Fruit fly (Drosophila melanogaster): ENCODE results near the gene mys.
A peak's percentile ranks its signal among the peaks of the same experiment; 100 is the strongest.

The mys gene

DNA sequence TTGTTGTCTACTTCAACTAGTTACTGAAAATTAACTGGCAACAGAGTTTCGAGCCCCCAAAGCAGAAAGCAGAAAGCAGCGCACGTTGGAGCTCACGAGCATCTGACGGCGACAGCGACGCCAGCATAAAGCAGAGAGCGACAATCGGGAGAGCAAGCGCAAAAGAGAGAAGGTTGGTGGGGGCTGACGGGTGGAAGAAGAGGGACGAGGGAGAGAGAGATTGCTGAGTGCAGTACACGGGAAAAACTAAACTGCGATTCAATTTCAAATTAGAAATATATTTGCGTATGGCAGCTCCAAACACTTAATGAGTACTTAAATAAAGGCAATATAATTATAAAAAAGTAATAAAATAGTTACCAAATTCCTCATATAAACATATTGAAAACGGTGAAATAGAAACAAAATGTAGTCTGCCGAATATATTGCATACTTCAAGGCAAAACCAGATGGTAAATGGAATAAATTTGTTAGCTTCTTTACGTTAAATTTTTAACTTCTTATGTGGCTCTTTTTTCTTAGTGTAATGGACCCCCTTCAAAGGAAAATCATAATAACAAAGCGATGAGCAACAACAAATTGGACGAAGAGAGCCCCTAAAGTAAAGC lies 30.7 kb downstream of the mys start (continued):
- peak; percentile 93 for TF ChIP-seq odd (GFP tag; optimal IDR thresholded peaks at IDR 0.05)
- no peak for TF ChIP-seq CG14965 (GFP tag; optimal IDR thresholded peaks at IDR 0.05; ENCODE audit: borderline replicate concordance)
- TF ChIP-seq Antp (GFP tag; optimal IDR thresholded peaks at IDR 0.05): peak; percentile 70
- peak; percentile 86 for TF ChIP-seq CG11247 (GFP tag; IDR thresholded peaks at IDR 0.05)
- peak; percentile 91 for TF ChIP-seq CG13894 (tag; optimal IDR thresholded peaks at IDR 0.05)
- no peak for TF ChIP-seq knrl (GFP tag; IDR thresholded peaks at IDR 0.05; ENCODE audit: partially characterized antibody)
- TF ChIP-seq Hand (GFP tag; optimal IDR thresholded peaks at IDR 0.05): peak; percentile 95
- TF ChIP-seq br (optimal IDR thresholded peaks at IDR 0.05): no peak
- TF ChIP-seq ewg (GFP tag; optimal IDR thresholded peaks at IDR 0.05): peak; percentile 90
- TF ChIP-seq Deaf1 (tag; optimal IDR thresholded peaks at IDR 0.05): peak; percentile 81
- TF ChIP-seq Rx (GFP tag; IDR thresholded peaks at IDR 0.05): peak; percentile 84
- peak; percentile 66 for TF ChIP-seq pros (GFP tag; optimal IDR thresholded peaks at IDR 0.05)
- TF ChIP-seq scrt (GFP tag; optimal IDR thresholded peaks at IDR 0.05): peak; percentile 89
- 0 out of 2 replicates have a peak, but pooled peaks have one; percentile 17 for TF ChIP-seq Bgb (GFP tag; IDR thresholded peaks at IDR 0.05; ENCODE audit: partially characterized antibody)
- peak; percentile 93 for TF ChIP-seq E2f1 (GFP tag; IDR thresholded peaks at IDR 0.05)
- peak; percentile 85 for TF ChIP-seq Awh (GFP tag; IDR thresholded peaks at IDR 0.05)
- TF ChIP-seq CG1233 (GFP tag; optimal IDR thresholded peaks at IDR 0.05): peak; percentile 93
- no peak for TF ChIP-seq Sin3A (optimal IDR thresholded peaks at IDR 0.05)
- TF ChIP-seq Ets97D (GFP tag; optimal IDR thresholded peaks at IDR 0.05): peak; percentile 48
- no peak for TF ChIP-seq tll (GFP tag; optimal IDR thresholded peaks at IDR 0.05)
- peak; percentile 78 for TF ChIP-seq CG31388 (GFP tag; optimal IDR thresholded peaks at IDR 0.05)
- peak; percentile 96 for TF ChIP-seq PHDP (tag; optimal IDR thresholded peaks at IDR 0.05)
- TF ChIP-seq kay (GFP tag; optimal IDR thresholded peaks at IDR 0.05): peak; percentile 87
- peak; percentile 86 for TF ChIP-seq CG14667 (GFP tag; IDR thresholded peaks at IDR 0.05)
- peak; percentile 86 for TF ChIP-seq CG12155 (GFP tag; optimal IDR thresholded peaks at IDR 0.05)
- peak; percentile 91 for TF ChIP-seq Aef1 (GFP tag; IDR thresholded peaks at IDR 0.05)
- peak; percentile 92 for TF ChIP-seq CG7372 (GFP tag; IDR thresholded peaks at IDR 0.05)
- peak; percentile 92 for TF ChIP-seq CG9215 (GFP tag; IDR thresholded peaks at IDR 0.05)
- peak in 1 of 2 experiments; percentile 80 for TF ChIP-seq insv (GFP tag; optimal IDR thresholded peaks at IDR 0.05)
- TF ChIP-seq Adf1 (GFP tag; IDR thresholded peaks at IDR 0.05): peak; percentile 87
- TF ChIP-seq gem (tag; optimal IDR thresholded peaks at IDR 0.05): peak; percentile 98
- peak; percentile 93 for TF ChIP-seq CG6854 (GFP tag; optimal IDR thresholded peaks at IDR 0.05)
- TF ChIP-seq CG4404 (GFP tag; IDR thresholded peaks at IDR 0.05): peak; percentile 78; the same call in 1 of the 2 replicates
- no peak for TF ChIP-seq lov (optimal IDR thresholded peaks at IDR 0.05)
- TF ChIP-seq lov (GFP tag; IDR thresholded peaks at IDR 0.05): peak; percentile 75; the same call in 2 of the 3 replicates
- TF ChIP-seq jing (GFP tag; optimal IDR thresholded peaks at IDR 0.05): peak; percentile 88
- peak; percentile 71 for TF ChIP-seq CG7928 (GFP tag; optimal IDR thresholded peaks at IDR 0.05)
- peak; percentile 87 for TF ChIP-seq danr (GFP tag; IDR thresholded peaks at IDR 0.05)
- peak; percentile 97 for TF ChIP-seq CG13296 (GFP tag; optimal IDR thresholded peaks at IDR 0.05)
- peak; percentile 71 for TF ChIP-seq CG1647 (GFP tag; optimal IDR thresholded peaks at IDR 0.05)
- peak; percentile 98 for TF ChIP-seq Hmr (GFP tag; optimal IDR thresholded peaks at IDR 0.05)
- TF ChIP-seq MESR4 (GFP tag; optimal IDR thresholded peaks at IDR 0.05): no peak
- peak; percentile 52; the same call in 1 of the 2 replicates for TF ChIP-seq chm (GFP tag; IDR thresholded peaks at IDR 0.05)
- peak; percentile 84 for TF ChIP-seq Nf-YB (GFP tag; optimal IDR thresholded peaks at IDR 0.05)
- peak; percentile 94 for TF ChIP-seq abd-A (tag; optimal IDR thresholded peaks at IDR 0.05)
- peak; percentile 95 for TF ChIP-seq Atf6 (GFP tag; IDR thresholded peaks at IDR 0.05)
- TF ChIP-seq CG6791 (GFP tag; IDR thresholded peaks at IDR 0.05; ENCODE audit: partially characterized antibody): no peak
- TF ChIP-seq CG13424 (tag; optimal IDR thresholded peaks at IDR 0.05): peak; percentile 98
- TF ChIP-seq gcm2 (GFP tag; optimal IDR thresholded peaks at IDR 0.05): peak; percentile 67
- TF ChIP-seq yki (optimal IDR thresholded peaks at IDR 0.05): peak; percentile 34
